Worm (Caenorhabditis elegans): ENCODE measurements around the gene ints-2.
"Not testable (repeated sequence)": the region's sequence is repeated elsewhere in the genome, so short reads cannot be mapped to it uniquely, and the experiment has no call there.

DNA sequence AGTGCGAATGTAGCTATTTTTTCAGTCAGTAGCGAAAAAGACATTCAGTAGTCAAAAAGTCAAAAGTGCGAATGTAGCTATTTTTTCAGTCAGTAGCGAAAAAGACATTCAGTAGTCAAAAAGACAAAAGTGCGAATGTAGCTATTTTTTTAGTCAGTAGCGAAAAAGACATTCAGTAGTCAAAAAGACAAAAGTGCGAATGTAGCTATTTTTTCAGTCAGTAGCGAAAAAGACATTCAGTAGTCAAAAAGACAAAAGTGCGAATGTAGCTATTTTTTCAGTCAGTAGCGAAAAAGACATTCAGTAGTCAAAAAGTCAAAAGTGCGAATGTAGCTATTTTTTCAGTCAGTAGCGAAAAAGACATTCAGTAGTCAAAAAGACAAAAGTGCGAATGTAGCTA, 19.7 kb downstream of the ints-2 start, which contains the start of gene T16A9.3:
- TF ChIP-seq snpc-4 (GFP tag; optimal IDR thresholded peaks at IDR 0.05); snpc-4 (tag; optimal IDR thresholded peaks at IDR 0.05); madf-10 (tag; optimal IDR thresholded peaks at IDR 0.05); ceh-91 (GFP tag; IDR thresholded peaks at IDR 0.05); tbp1 (GFP tag; optimal IDR thresholded peaks at IDR 0.05); madf-8 (GFP tag; conservative IDR thresholded peaks at IDR 0.05): not testable (repeated sequence)
